Worm (Caenorhabditis elegans): ENCODE measurements around the gene C54D2.6.

DNA sequence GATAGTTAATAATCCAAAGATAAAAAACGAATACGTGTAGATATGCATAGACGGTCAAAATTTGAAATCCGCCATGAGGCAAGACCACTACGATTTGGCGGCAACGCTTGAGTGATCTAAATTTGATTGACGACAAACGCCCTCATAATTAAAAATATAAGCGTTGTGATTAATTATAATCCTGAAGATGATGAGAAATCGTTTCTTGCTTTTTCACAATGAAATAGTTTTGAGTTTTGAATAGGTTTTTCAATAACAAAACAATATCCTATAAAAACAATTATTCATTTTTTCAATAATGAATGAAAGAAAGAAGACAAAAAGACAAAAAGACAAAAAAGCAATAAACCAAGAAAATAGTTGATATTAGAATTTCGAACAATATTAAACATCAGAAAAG lies at the start of gene C54D2.6:
- TF ChIP-seq nhr-77 (tag; optimal IDR thresholded peaks at IDR 0.05) (no peak), nhr-6 (tag; optimal IDR thresholded peaks at IDR 0.05) (no peak), ces-1 (GFP tag; optimal IDR thresholded peaks at IDR 0.05) (no peak), ztf-11 (tag; optimal IDR thresholded peaks at IDR 0.05) (no peak), zip-11 (GFP tag; IDR thresholded peaks at IDR 0.05) (no peak), unc-39 (tag; optimal IDR thresholded peaks at IDR 0.05) (no peak), mxl-3 (GFP tag; optimal IDR thresholded peaks at IDR 0.05) (no peak), lin-15B (tag; optimal IDR thresholded peaks at IDR 0.05) (no peak), T20F7.1 (GFP tag; optimal IDR thresholded peaks at IDR 0.05) (no peak), fkh-10 (GFP tag; optimal IDR thresholded peaks at IDR 0.05) (no peak)
